Fruit fly (Drosophila melanogaster) whole organism: ENCODE data around the gene CG12998.

ENCODE experiments used
- CG8478 ChIP-seq: fragments of >200 bp; optimal IDR thresholded peaks from 2 replicates; lab custom pipeline; 2018; ENCODE audit warnings: inconsistent platforms
- Dll ChIP-seq: fragments of >200 bp; optimal IDR thresholded peaks from 2 replicates; lab custom pipeline; 2017
- EcR ChIP-seq, 2 experiments: fragments of >200 bp; optimal IDR thresholded peaks; 2 replicates each; lab custom pipeline; 2017; ENCODE audit warnings: missing biosample characterization in 2 of 2, missing genetic modification characterization in 2 of 2, missing genetic modification reagents in 2 of 2
- pan ChIP-seq: fragments of >200 bp; optimal IDR thresholded peaks from 2 replicates; lab custom pipeline; 2017
- psq ChIP-seq: fragments of >200 bp; optimal IDR thresholded peaks from 2 replicates; lab custom pipeline; 2017
- usp ChIP-seq: fragments of >200 bp; optimal IDR thresholded peaks from 2 replicates; lab custom pipeline; 2017; ENCODE audit warnings: missing biosample characterization, missing genetic modification characterization, mixed read lengths

CG12998 gene

dm6 chrX:17183486-17183885, 35.0 kb upstream of the CG12998 start:
- TF ChIP-seq EcR (GFP tag; optimal IDR thresholded peaks at IDR 0.05; lab: Kevin White, UChicago) (no peak), pan (lab: Kevin White, UChicago) (no peak), usp (GFP tag; lab: Kevin White, UChicago) (no peak), CG8478 (no peak), psq (lab: Kevin White, UChicago) (no peak), Dll (lab: Kevin White, UChicago) (no peak)

dm6 chrX:17186432-17186831, 32.0 kb upstream of the CG12998 start:
- TF ChIP-seq pan (lab: Kevin White, UChicago) (no peak), CG8478 (no peak), Dll (lab: Kevin White, UChicago) (no peak), usp (GFP tag; lab: Kevin White, UChicago) (no peak), EcR (GFP tag; optimal IDR thresholded peaks at IDR 0.05; lab: Kevin White, UChicago) (no peak), psq (lab: Kevin White, UChicago) (no peak)

dm6 chrX:17187495-17187894, 31.0 kb upstream of the CG12998 start:
- no peak for TF ChIP-seq psq (lab: Kevin White, UChicago)
- TF ChIP-seq EcR (GFP tag; optimal IDR thresholded peaks at IDR 0.05; lab: Kevin White, UChicago): no peak
- no peak for TF ChIP-seq usp (GFP tag; lab: Kevin White, UChicago)
- no peak for TF ChIP-seq pan (lab: Kevin White, UChicago)
- TF ChIP-seq CG8478: no peak
- TF ChIP-seq Dll (lab: Kevin White, UChicago): no peak

dm6 chrX:17188167-17188566, 30.3 kb upstream of the CG12998 start:
- no peak for TF ChIP-seq usp (GFP tag; lab: Kevin White, UChicago)

- TF ChIP-seq CG8478 (no peak), pan (lab: Kevin White, UChicago) (no peak), psq (lab: Kevin White, UChicago) (no peak), usp (GFP tag; lab: Kevin White, UChicago) (no peak), EcR (GFP tag; optimal IDR thresholded peaks at IDR 0.05; lab: Kevin White, UChicago) (no peak), Dll (lab: Kevin White, UChicago) (no peak)
Observed at dm6 chrX:17202498-17203162, 15.8 kb upstream of the CG12998 start, which contains the start of the genes TTLL1A and CG5070. Gene TTLL1A (minus strand): TSS chrX:17202598. Gene CG5070 (plus strand): TSS chrX:17203112.

dm6 chrX:17205028-17205427, 13.4 kb upstream of the CG12998 start:
- TF ChIP-seq pan (lab: Kevin White, UChicago) (no peak), CG8478 (no peak), psq (lab: Kevin White, UChicago) (no peak)

dm6 chrX:17206046-17206445, 12.4 kb upstream of the CG12998 start, which contains the start of gene CG32564:
Gene CG32564 (plus strand): TSS chrX:17206407.
- TF ChIP-seq usp (GFP tag; lab: Kevin White, UChicago) (no peak), psq (lab: Kevin White, UChicago) (no peak), EcR (GFP tag; optimal IDR thresholded peaks at IDR 0.05; lab: Kevin White, UChicago) (no peak), pan (lab: Kevin White, UChicago) (no peak), CG8478 (no peak), Dll (lab: Kevin White, UChicago) (no peak)

dm6 chrX:17207865-17208486, 10.5 kb upstream of the CG12998 start, which contains the start of gene CG32563:
Gene CG32563 (plus strand): TSS chrX:17208436.
- no peak for TF ChIP-seq psq (lab: Kevin White, UChicago)
- no peak for TF ChIP-seq EcR (GFP tag; optimal IDR thresholded peaks at IDR 0.05; lab: Kevin White, UChicago)
- TF ChIP-seq usp (GFP tag; lab: Kevin White, UChicago): no peak
- no peak for TF ChIP-seq pan (lab: Kevin White, UChicago)
- TF ChIP-seq CG8478: no peak
- no peak for TF ChIP-seq Dll (lab: Kevin White, UChicago)

dm6 chrX:17209897-17210296, 8.6 kb upstream of the CG12998 start, which contains the start of gene CG12995:
Gene CG12995 (minus strand): TSS chrX:17209997.
- no peak for TF ChIP-seq EcR (GFP tag; optimal IDR thresholded peaks at IDR 0.05; lab: Kevin White, UChicago)
- TF ChIP-seq pan (lab: Kevin White, UChicago): no peak
- TF ChIP-seq psq (lab: Kevin White, UChicago): no peak
- no peak for TF ChIP-seq usp (GFP tag; lab: Kevin White, UChicago)
- no peak for TF ChIP-seq CG8478
- no peak for TF ChIP-seq Dll (lab: Kevin White, UChicago)

dm6 chrX:17212007-17212406, 6.5 kb upstream of the CG12998 start, which contains the start of gene CG18258:
Gene CG18258 (plus strand): TSS chrX:17212307.
- TF ChIP-seq usp (GFP tag; lab: Kevin White, UChicago): no peak

- no peak for TF ChIP-seq Dll (lab: Kevin White, UChicago)
- no peak for TF ChIP-seq CG8478
- TF ChIP-seq usp (GFP tag; lab: Kevin White, UChicago): no peak
- no peak for TF ChIP-seq EcR (GFP tag; optimal IDR thresholded peaks at IDR 0.05; lab: Kevin White, UChicago)
- no peak for TF ChIP-seq psq (lab: Kevin White, UChicago)
- TF ChIP-seq pan (lab: Kevin White, UChicago): no peak
Observed at dm6 chrX:17215004-17215403, 3.5 kb upstream of the CG12998 start, which contains the start of gene CG5162. Gene CG5162 (plus strand): TSS chrX:17215304.

- no peak for TF ChIP-seq usp (GFP tag; lab: Kevin White, UChicago)
- TF ChIP-seq pan (lab: Kevin White, UChicago): no peak
- TF ChIP-seq CG8478: no peak
- TF ChIP-seq Dll (lab: Kevin White, UChicago): no peak
- no peak for TF ChIP-seq EcR (GFP tag; optimal IDR thresholded peaks at IDR 0.05; lab: Kevin White, UChicago)
- no peak for TF ChIP-seq psq (lab: Kevin White, UChicago)
Observed at dm6 chrX:17221142-17221541, 2.7 kb downstream of the CG12998 start, which contains the start of gene CG5172. Gene CG5172 (plus strand): TSS chrX:17221442.
